Worm (Caenorhabditis elegans): Measurements from ENCODE around the gene clec-147.
A peak's percentile ranks its signal among the peaks of the same experiment; 100 is the strongest.

Gene clec-147

DNA sequence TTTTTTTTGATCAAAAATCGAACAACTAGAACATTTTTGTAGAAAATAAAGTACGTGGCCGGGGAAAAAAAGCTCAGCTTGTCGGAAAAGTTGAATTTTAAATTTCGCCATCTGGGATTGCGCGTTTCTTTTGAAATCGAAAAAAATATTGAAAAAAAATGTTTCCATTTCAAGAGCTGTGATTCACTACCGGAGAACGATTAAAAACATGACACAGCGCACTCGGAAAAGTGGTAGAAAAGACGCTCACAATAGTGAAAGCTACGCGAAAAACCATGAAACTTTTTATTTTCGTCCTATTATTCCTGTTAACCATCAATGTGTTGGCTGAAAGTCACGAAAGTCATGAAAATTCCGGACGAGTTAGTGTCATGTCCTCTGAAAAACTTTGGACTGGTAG, at the start of gene clec-147, which contains the start of gene C04H5.7:
Gene clec-147, minus strand, starts transcription at position 101 of the 400 bp plus-strand sequence.
Gene C04H5.7, plus strand, starts transcription at position 219 of the 400 bp plus-strand sequence.
- TF ChIP-seq efl-1 (optimal IDR thresholded peaks at IDR 0.05) (no peak), efl-1 (GFP tag; optimal IDR thresholded peaks at IDR 0.05 in 1 of 2) (peak in 1 of 2 experiments; percentile 51), efl-3 (GFP tag; optimal IDR thresholded peaks at IDR 0.05) (no peak)

DNA sequence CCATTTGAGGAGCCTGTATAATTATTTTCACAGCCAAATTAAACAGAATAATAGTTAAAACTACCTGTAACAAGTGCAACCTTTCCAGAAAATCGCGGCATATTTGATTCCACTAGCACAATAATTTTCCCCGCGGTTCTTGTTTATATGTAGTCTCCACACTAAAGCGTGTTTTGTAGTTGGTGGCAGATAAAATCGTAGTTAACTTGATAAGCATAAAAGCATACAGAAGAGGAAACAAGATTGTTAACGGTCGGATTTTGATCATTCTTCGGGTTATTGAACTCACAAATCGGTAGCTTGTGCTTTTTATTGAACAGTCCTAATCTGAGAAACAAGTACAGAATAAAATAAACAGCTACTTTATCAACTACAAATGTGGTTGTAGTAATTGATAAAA, 49.8 kb upstream of the clec-147 start, which contains the start of gene C01G12.5:
Gene C01G12.5, minus strand, starts transcription at position 101 of the 400 bp plus-strand sequence.
- TF ChIP-seq ceh-82 (tag; optimal IDR thresholded peaks at IDR 0.05) = no peak
- TF ChIP-seq efl-3 (GFP tag; optimal IDR thresholded peaks at IDR 0.05) = no peak

DNA sequence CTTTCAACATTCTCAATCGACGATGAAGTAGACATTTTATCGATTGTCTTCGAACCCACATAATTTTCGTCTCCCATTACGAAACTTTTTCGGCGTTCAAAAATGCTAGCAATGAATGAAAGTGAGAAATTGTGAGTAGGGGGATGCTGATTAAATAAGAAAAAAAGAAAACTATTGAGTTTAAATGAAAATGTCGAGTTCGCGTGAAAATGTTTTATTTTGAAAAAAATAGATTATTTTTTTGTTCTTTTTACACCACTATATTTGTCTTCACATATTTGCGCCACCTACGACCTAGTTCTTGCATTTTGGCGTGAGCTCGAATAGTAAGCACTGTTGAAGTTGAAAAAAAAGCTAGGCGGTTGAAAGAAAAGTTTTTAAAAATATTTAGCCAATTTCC, 44.6 kb upstream of the clec-147 start, which contains the start of gene C01G12.3:
Gene C01G12.3, minus strand, starts transcription at position 101 of the 400 bp plus-strand sequence.
- TF ChIP-seq irx-1 (tag; optimal IDR thresholded peaks at IDR 0.05) = no peak
- TF ChIP-seq nhr-47 (tag; optimal IDR thresholded peaks at IDR 0.05) = no peak
- no peak for TF ChIP-seq mdl-1 (tag; optimal IDR thresholded peaks at IDR 0.05)
- TF ChIP-seq grh-1 (GFP tag; IDR thresholded peaks at IDR 0.05) = no peak
- no peak for TF ChIP-seq Y116A8C.19 (tag; optimal IDR thresholded peaks at IDR 0.05; ENCODE audit: borderline replicate concordance)
- no peak for TF ChIP-seq tbx-2 (tag; optimal IDR thresholded peaks at IDR 0.05)
- no peak for TF ChIP-seq ztf-11 (tag; optimal IDR thresholded peaks at IDR 0.05)
- TF ChIP-seq dpl-1 (GFP tag; optimal IDR thresholded peaks at IDR 0.05) = no peak
- TF ChIP-seq zip-4 (GFP tag; optimal IDR thresholded peaks at IDR 0.05) = no peak

ce11 chrII:14580549-14580948, 42.9 kb upstream of the clec-147 start, which contains the start of the genes nspb-8 and nspb-9:
Gene nspb-8 (minus strand): TSS chrII:14580649.
Gene nspb-9 (plus strand): TSS chrII:14580859.
- no peak for TF ChIP-seq mab-9 (GFP tag; IDR thresholded peaks at IDR 0.05)
- no peak for TF ChIP-seq nhr-76 (tag; optimal IDR thresholded peaks at IDR 0.05)
- TF ChIP-seq efl-1 (optimal IDR thresholded peaks at IDR 0.05) = no peak
- TF ChIP-seq efl-1 (GFP tag; optimal IDR thresholded peaks at IDR 0.05 in 1 of 2) = peak in 1 of 2 experiments; percentile 62
- no peak for TF ChIP-seq swsn-7 (tag; optimal IDR thresholded peaks at IDR 0.05)
- TF ChIP-seq ets-5 (GFP tag; IDR thresholded peaks at IDR 0.05) = no peak
- TF ChIP-seq mdl-1 (tag; optimal IDR thresholded peaks at IDR 0.05) = no peak

ce11 chrII:14578716-14579115, 41.1 kb upstream of the clec-147 start, which contains the start of gene C01G12.9:
Gene C01G12.9 (plus strand): TSS chrII:14579016.
- TF ChIP-seq ceh-88 (GFP tag; IDR thresholded peaks at IDR 0.05) = no peak
- TF ChIP-seq dsc-1 (tag; optimal IDR thresholded peaks at IDR 0.05) = no peak
- TF ChIP-seq efl-1 (optimal IDR thresholded peaks at IDR 0.05) = no peak
- TF ChIP-seq efl-1 (GFP tag; optimal IDR thresholded peaks at IDR 0.05 in 1 of 2) = peak in 1 of 2 experiments; percentile 51

- TF ChIP-seq ceh-90 (tag; optimal IDR thresholded peaks at IDR 0.05) (no peak), hlh-17 (GFP tag; optimal IDR thresholded peaks at IDR 0.05; ENCODE audit: borderline replicate concordance) (no peak), C04F5.9 (tag; optimal IDR thresholded peaks at IDR 0.05) (no peak), nhr-77 (tag; optimal IDR thresholded peaks at IDR 0.05) (no peak), lsy-2 (tag; optimal IDR thresholded peaks at IDR 0.05) (no peak), nhr-76 (tag; optimal IDR thresholded peaks at IDR 0.05) (no peak), F16B12.6 (tag; optimal IDR thresholded peaks at IDR 0.05) (no peak), ceh-63 (GFP tag; optimal IDR thresholded peaks at IDR 0.05) (no peak), efl-3 (GFP tag; optimal IDR thresholded peaks at IDR 0.05) (no peak)
Measured at ce11 chrII:14578013-14578412, 40.4 kb upstream of the clec-147 start, which contains the start of gene nspb-7. Gene nspb-7 (plus strand): TSS chrII:14578313.

- TF ChIP-seq nhr-19 (GFP tag; conservative IDR thresholded peaks at IDR 0.05) (no peak), nhr-12 (tag; optimal IDR thresholded peaks at IDR 0.05) (no peak), lin-15B (tag; optimal IDR thresholded peaks at IDR 0.05) (no peak), mef-2 (tag; optimal IDR thresholded peaks at IDR 0.05) (no peak), elt-3 (tag; optimal IDR thresholded peaks at IDR 0.05) (no peak), snpc-4 (tag; optimal IDR thresholded peaks at IDR 0.05) (no peak), fkh-10 (GFP tag; optimal IDR thresholded peaks at IDR 0.05) (no peak), nhr-85 (tag) (no peak), pag-3 (tag; optimal IDR thresholded peaks at IDR 0.05; ENCODE audit: borderline replicate concordance, insufficient read depth) (no peak), sptf-1 (tag; optimal IDR thresholded peaks at IDR 0.05) (no peak), sox-4 (tag; optimal IDR thresholded peaks at IDR 0.05) (no peak), zip-4 (GFP tag; optimal IDR thresholded peaks at IDR 0.05) (no peak), swsn-7 (tag; optimal IDR thresholded peaks at IDR 0.05) (no peak), vab-15 (tag; optimal IDR thresholded peaks at IDR 0.05) (no peak), nhr-77 (tag; optimal IDR thresholded peaks at IDR 0.05) (no peak), tlp-1 (tag; optimal IDR thresholded peaks at IDR 0.05) (no peak), unc-130 (tag; optimal IDR thresholded peaks at IDR 0.05) (no peak), ztf-4 (tag; optimal IDR thresholded peaks at IDR 0.05) (no peak)
Measured at ce11 chrII:14576429-14576828, 38.8 kb upstream of the clec-147 start, which contains the start of gene C01G12.13. Gene C01G12.13 (plus strand): TSS chrII:14576729.

Measured in whole organism, L1 larva.